Worm (Caenorhabditis elegans): Measurements from ENCODE around the gene rad-23.

- TF ChIP-seq aly-1 (tag; optimal IDR thresholded peaks at IDR 0.05) = no peak
- TF ChIP-seq ama-1 (optimal IDR thresholded peaks at IDR 0.05) = no peak
- no peak for TF ChIP-seq scrt-1 (GFP tag; IDR thresholded peaks at IDR 0.05)
- no peak for TF ChIP-seq hmbx-1 (tag; optimal IDR thresholded peaks at IDR 0.05)
- TF ChIP-seq tra-4 (tag; optimal IDR thresholded peaks at IDR 0.05) = no peak
- TF ChIP-seq tbx-11 (GFP tag; IDR thresholded peaks at IDR 0.05) = no peak
- no peak for TF ChIP-seq hnd-1 (tag; optimal IDR thresholded peaks at IDR 0.05)
- TF ChIP-seq F13C5.2 (tag; optimal IDR thresholded peaks at IDR 0.05) = no peak
- no peak for TF ChIP-seq hmg-4 (GFP tag; optimal IDR thresholded peaks at IDR 0.05)
- no peak for TF ChIP-seq ceh-36 (tag; optimal IDR thresholded peaks at IDR 0.05)
- TF ChIP-seq ceh-13 (GFP tag; optimal IDR thresholded peaks at IDR 0.05) = no peak
- TF ChIP-seq pes-1 (GFP tag; IDR thresholded peaks at IDR 0.05) = no peak
- no peak for TF ChIP-seq flt-1 (GFP tag; IDR thresholded peaks at IDR 0.05)
- TF ChIP-seq tbx-37 (GFP tag; conservative IDR thresholded peaks at IDR 0.05) = no peak
Observed at ce11 chrII:11680220-11680619, 27.7 kb upstream of the rad-23 start.
